Fruit fly (Drosophila melanogaster) whole organism, embryonic: ENCODE data around the gene CG31431.

Source experiments
- CG10267 ChIP-seq: fragments of 200-800 bp; sonication (Bioruptor generic); optimal IDR thresholded peaks from 2 replicates; lab custom pipeline; 2018; ENCODE audit warnings: missing biosample characterization, mild to moderate bottlenecking, missing genetic modification characterization, moderate library complexity
- CG14050 ChIP-seq: fragments of 200-800 bp; sonication (Bioruptor generic); IDR thresholded peaks from 3 replicates; pipeline ENCODE4 v1.3.6; 2022; ENCODE audit warnings: missing biosample characterization, missing genetic modification characterization
- CG15011 ChIP-seq: fragments of 200-800 bp; sonication (Bioruptor generic); optimal IDR thresholded peaks from 3 replicates; lab custom pipeline; 2018; ENCODE audit warnings: missing biosample characterization, mild to moderate bottlenecking, missing genetic modification characterization
- CG16815 ChIP-seq: fragments of 200-800 bp; sonication (Bioruptor generic); optimal IDR thresholded peaks from 3 replicates; lab custom pipeline; 2017; ENCODE audit warnings: missing biosample characterization, mild to moderate bottlenecking, missing genetic modification characterization
- CG16863 ChIP-seq: fragments of 200-800 bp; sonication (Bioruptor generic); optimal IDR thresholded peaks from 3 replicates; lab custom pipeline; 2016; ENCODE audit warnings: missing biosample characterization, missing genetic modification characterization
- CG17568 ChIP-seq: fragments of 200-800 bp; sonication (Bioruptor generic); optimal IDR thresholded peaks from 2 replicates; lab custom pipeline; 2018; ENCODE audit warnings: missing biosample characterization, mild to moderate bottlenecking, missing genetic modification characterization, moderate library complexity
- CG2202 ChIP-seq: fragments of 200-800 bp; sonication (Bioruptor generic); optimal IDR thresholded peaks from 2 replicates; lab custom pipeline; 2018; ENCODE audit warnings: missing biosample characterization, mild to moderate bottlenecking, missing genetic modification characterization
- CG33213 ChIP-seq: fragments of 200-800 bp; sonication (Bioruptor generic); optimal IDR thresholded peaks from 3 replicates; lab custom pipeline; 2016; ENCODE audit warnings: missing biosample characterization, missing genetic modification characterization
- CG4617 ChIP-seq: fragments of 200-800 bp; sonication (Bioruptor generic); optimal IDR thresholded peaks from 3 replicates; lab custom pipeline; 2016; ENCODE audit warnings: missing biosample characterization, missing genetic modification characterization, borderline replicate concordance
- CG4707 ChIP-seq: fragments of 200-800 bp; sonication (Bioruptor generic); optimal IDR thresholded peaks from 2 replicates; lab custom pipeline; 2018; ENCODE audit warnings: missing biosample characterization, mild to moderate bottlenecking, missing genetic modification characterization, moderate library complexity
- CG6683 ChIP-seq: fragments of 200-800 bp; sonication (Bioruptor generic); optimal IDR thresholded peaks from 2 replicates; lab custom pipeline; 2017; ENCODE audit warnings: missing biosample characterization, mild to moderate bottlenecking, missing genetic modification characterization, missing genetic modification reagents
- CG7357 ChIP-seq: fragments of 200-800 bp; sonication (Bioruptor generic); IDR thresholded peaks from 3 replicates; pipeline ENCODE4 v1.3.6; 2022; ENCODE audit warnings: missing biosample characterization, missing genetic modification characterization
- CG8359 ChIP-seq: fragments of 200-800 bp; sonication (Bioruptor generic); optimal IDR thresholded peaks from 2 replicates; lab custom pipeline; 2017; ENCODE audit warnings: missing biosample characterization, mild to moderate bottlenecking, missing genetic modification characterization, borderline replicate concordance
- CG9817 ChIP-seq: fragments of 200-800 bp; sonication (Bioruptor generic); optimal IDR thresholded peaks from 2 replicates; lab custom pipeline; 2018; ENCODE audit warnings: missing biosample characterization, mild to moderate bottlenecking, missing genetic modification characterization, moderate library complexity
- CkIIα-i1 ChIP-seq: fragments of 200-800 bp; sonication (Bioruptor generic); IDR thresholded peaks from 2 replicates; pipeline ENCODE4 v1.3.6; 2022; ENCODE audit warnings: missing biosample characterization, missing genetic modification characterization
- D19B ChIP-seq: fragments of 200-800 bp; sonication (Bioruptor generic); optimal IDR thresholded peaks from 2 replicates; lab custom pipeline; 2017; ENCODE audit warnings: missing biosample characterization, mild to moderate bottlenecking, missing genetic modification characterization
- Dll ChIP-seq: fragments of 200-800 bp; sonication (Bioruptor generic); IDR thresholded peaks from 4 replicates; pipeline ENCODE4 v1.3.6; 2022; ENCODE audit warnings: missing biosample characterization, missing genetic modification characterization; ENCODE audit not compliant: partially characterized antibody
- Drgx ChIP-seq: fragments of 200-800 bp; sonication (Bioruptor generic); IDR thresholded peaks from 2 replicates; pipeline ENCODE4 v1.3.6; 2022; ENCODE audit warnings: missing biosample characterization, missing genetic modification characterization
- Fer3 ChIP-seq: fragments of 200-800 bp; sonication (Bioruptor generic); optimal IDR thresholded peaks from 2 replicates; lab custom pipeline; 2018; ENCODE audit warnings: missing biosample characterization, mild to moderate bottlenecking, missing genetic modification characterization, moderate library complexity
- Gug ChIP-seq: fragments of 200-800 bp; sonication (Bioruptor generic); IDR thresholded peaks from 4 replicates; pipeline ENCODE4 v1.3.6; 2022; ENCODE audit warnings: missing biosample characterization, missing genetic modification characterization
- Hr78 ChIP-seq, 2 experiments: fragments of 200-800 bp in 1 of 2; fragments of >200 bp in 1 of 2; sonication (Bioruptor generic) in 1 of 2; optimal IDR thresholded peaks; 2 replicates each; lab custom pipeline; 2017 to 2019; ENCODE audit warnings: missing biosample characterization in 2 of 2, missing genetic modification characterization in 2 of 2, mild to moderate bottlenecking in 1 of 2, moderate library complexity in 1 of 2
- Lim3 ChIP-seq: fragments of 200-800 bp; sonication (Bioruptor generic); IDR thresholded peaks from 2 replicates; pipeline ENCODE4 v1.3.6; 2022; ENCODE audit warnings: missing biosample characterization, missing genetic modification characterization
- Mad ChIP-seq: fragments of 200-800 bp; sonication (Bioruptor generic); optimal IDR thresholded peaks from 2 replicates; lab custom pipeline; 2016; ENCODE audit warnings: missing biosample characterization, missing genetic modification characterization
- Myb ChIP-seq: fragments of 200-800 bp; sonication (Bioruptor generic); optimal IDR thresholded peaks from 2 replicates; lab custom pipeline; 2016; ENCODE audit warnings: missing biosample characterization, missing genetic modification characterization
- NfI ChIP-seq: fragments of 200-800 bp; sonication (Bioruptor generic); optimal IDR thresholded peaks from 3 replicates; lab custom pipeline; 2018; ENCODE audit warnings: missing biosample characterization, mild to moderate bottlenecking, missing genetic modification characterization, moderate library complexity
- Oaz ChIP-seq: fragments of 200-800 bp; sonication (Bioruptor generic); IDR thresholded peaks from 2 replicates; pipeline ENCODE4 v1.3.6; 2022; ENCODE audit warnings: missing biosample characterization, missing genetic modification characterization
- Optix ChIP-seq: fragments of 200-800 bp; sonication (Bioruptor generic); IDR thresholded peaks from 3 replicates; pipeline ENCODE4 v1.3.6; 2022; ENCODE audit warnings: missing biosample characterization, missing genetic modification characterization
- Poxn ChIP-seq: fragments of 200-800 bp; sonication (Bioruptor generic); IDR thresholded peaks from 2 replicates; pipeline ENCODE4 v1.3.6; 2022; ENCODE audit warnings: missing biosample characterization, missing genetic modification characterization
- Rx ChIP-seq: fragments of 200-800 bp; sonication (Bioruptor generic); IDR thresholded peaks from 2 replicates; pipeline ENCODE4 v1.3.6; 2022; ENCODE audit warnings: missing biosample characterization, missing genetic modification characterization
- Sox100B ChIP-seq: fragments of 200-800 bp; sonication (Bioruptor generic); optimal IDR thresholded peaks from 3 replicates; lab custom pipeline; 2018; ENCODE audit warnings: missing biosample characterization, mild to moderate bottlenecking, missing genetic modification characterization
- Usf ChIP-seq: fragments of 200-800 bp; sonication (Bioruptor generic); optimal IDR thresholded peaks from 2 replicates; lab custom pipeline; 2017; ENCODE audit warnings: missing genotype, missing biosample characterization, missing genetic modification characterization
- abd-A ChIP-seq: fragments of 200-800 bp; sonication (Bioruptor generic); optimal IDR thresholded peaks from 3 replicates; lab custom pipeline; 2019; ENCODE audit warnings: missing biosample characterization, mild to moderate bottlenecking, missing genetic modification characterization, moderate library complexity
- bab2 ChIP-seq: fragments of 200-800 bp; sonication (Bioruptor generic); optimal IDR thresholded peaks from 2 replicates; lab custom pipeline; 2016; ENCODE audit warnings: missing biosample characterization, missing genetic modification characterization
- bigmax ChIP-seq: fragments of 200-800 bp; sonication (Bioruptor generic); optimal IDR thresholded peaks from 2 replicates; lab custom pipeline; 2018; ENCODE audit warnings: missing biosample characterization, mild to moderate bottlenecking, missing genetic modification characterization
- btn ChIP-seq: fragments of 200-800 bp; sonication (Bioruptor generic); optimal IDR thresholded peaks from 2 replicates; lab custom pipeline; 2016; ENCODE audit warnings: missing biosample characterization, missing genetic modification characterization
- dan ChIP-seq: fragments of 200-800 bp; sonication (Bioruptor generic); IDR thresholded peaks from 2 replicates; pipeline ENCODE4 v1.3.6; 2022; ENCODE audit warnings: missing biosample characterization, missing genetic modification characterization
- gem ChIP-seq: fragments of 200-800 bp; sonication (Bioruptor generic); optimal IDR thresholded peaks from 2 replicates; lab custom pipeline; 2019; ENCODE audit warnings: missing biosample characterization, mild to moderate bottlenecking, missing genetic modification characterization, moderate library complexity
- hbn ChIP-seq: fragments of 200-800 bp; sonication (Bioruptor generic); IDR thresholded peaks from 2 replicates; pipeline ENCODE4 v1.3.6; 2022; ENCODE audit warnings: missing biosample characterization, missing genetic modification characterization; ENCODE audit not compliant: partially characterized antibody
- hkb ChIP-seq, 2 experiments: fragments of 200-800 bp in 1 of 2; fragments of >200 bp in 1 of 2; sonication (Bioruptor generic) in 1 of 2; IDR thresholded peaks in 1 of 2; optimal IDR thresholded peaks in 1 of 2; 2 replicates each; pipeline versions ENCODE4 v1.3.6 to Lab custom; 2017 to 2022; ENCODE audit warnings: missing biosample characterization in 1 of 2, missing genetic modification characterization in 1 of 2
- hth ChIP-seq: fragments of >200 bp; optimal IDR thresholded peaks from 2 replicates; lab custom pipeline; 2017; ENCODE audit warnings: inconsistent platforms
- maf-S ChIP-seq: fragments of 200-800 bp; sonication (Bioruptor generic); optimal IDR thresholded peaks from 2 replicates; lab custom pipeline; 2016; ENCODE audit warnings: missing biosample characterization, missing genetic modification characterization
- nau ChIP-seq: fragments of 200-800 bp; sonication (Bioruptor generic); optimal IDR thresholded peaks from 3 replicates; lab custom pipeline; 2017; ENCODE audit warnings: missing biosample characterization, mild to moderate bottlenecking, missing genetic modification characterization, missing genetic modification reagents
- nmo ChIP-seq: fragments of 200-800 bp; sonication (Bioruptor generic); optimal IDR thresholded peaks from 2 replicates; lab custom pipeline; 2018; ENCODE audit warnings: missing biosample characterization, mild to moderate bottlenecking, missing genetic modification characterization, moderate library complexity
- sima ChIP-seq: fragments of 200-800 bp; sonication (Bioruptor generic); optimal IDR thresholded peaks from 2 replicates; lab custom pipeline; 2016; ENCODE audit warnings: missing biosample characterization, missing genetic modification characterization
- sna ChIP-seq: fragments of 200-800 bp; sonication (Bioruptor generic); IDR thresholded peaks from 2 replicates; pipeline ENCODE4 v1.3.6; 2022; ENCODE audit warnings: missing biosample characterization, missing genetic modification characterization; ENCODE audit not compliant: partially characterized antibody
- trh ChIP-seq: fragments of 200-800 bp; sonication (Bioruptor generic); optimal IDR thresholded peaks from 2 replicates; lab custom pipeline; 2016; ENCODE audit warnings: missing biosample characterization, missing genetic modification characterization
- vvl ChIP-seq: fragments of 200-800 bp; sonication (Bioruptor generic); IDR thresholded peaks from 2 replicates; pipeline ENCODE4 v1.3.6; 2022; ENCODE audit warnings: missing biosample characterization, missing genetic modification characterization
- wor ChIP-seq: fragments of 200-800 bp; sonication (Bioruptor generic); IDR thresholded peaks from 2 replicates; pipeline ENCODE4 v1.3.6; 2022; ENCODE audit warnings: missing biosample characterization, missing genetic modification characterization
- zen ChIP-seq: fragments of 200-800 bp; sonication (Bioruptor generic); optimal IDR thresholded peaks from 3 replicates; lab custom pipeline; 2018; ENCODE audit warnings: missing biosample characterization, mild to moderate bottlenecking, missing genetic modification characterization, moderate library complexity
- zfh2 ChIP-seq: fragments of 200-800 bp; sonication (Bioruptor generic); optimal IDR thresholded peaks from 2 replicates; lab custom pipeline; 2016; ENCODE audit warnings: missing biosample characterization, missing genetic modification characterization

The CG31431 gene

dm6 chr3R:21849988-21850460, 20.5 kb upstream of the CG31431 start (continued):
- TF ChIP-seq Gug (GFP tag; lab: Robert Waterston, UW), result 0 out of 4 replicates have a peak, but pooled peaks have one; percentile 36
- TF ChIP-seq CkIIα-i1 (GFP tag; lab: Robert Waterston, UW), result no peak
- TF ChIP-seq CG10267 (tag; lab: Kevin White, UChicago), result peak; percentile 0
- TF ChIP-seq nmo, result peak; percentile 36
- no peak for TF ChIP-seq CG2202 (tag; lab: Kevin White, UChicago)
- peak; percentile 60 for TF ChIP-seq CG16863 (GFP tag; lab: Kevin White, UChicago)
- no peak for TF ChIP-seq CG15011 (GFP tag; lab: Kevin White, UChicago)
- TF ChIP-seq abd-A, result no peak
- peak; percentile 22 for TF ChIP-seq Sox100B (GFP tag; lab: Kevin White, UChicago)
- peak; percentile 23 for TF ChIP-seq zen (tag; lab: Kevin White, UChicago)
- no peak for TF ChIP-seq Myb (GFP tag; lab: Kevin White, UChicago)
- no peak for TF ChIP-seq sna (GFP tag; lab: Robert Waterston, UW)
- TF ChIP-seq CG33213 (GFP tag; lab: Kevin White, UChicago), result no peak
- no peak for TF ChIP-seq CG4617 (GFP tag; lab: Kevin White, UChicago)
- TF ChIP-seq CG14050 (GFP tag; lab: Robert Waterston, UW), result no peak
- peak; percentile 43 for TF ChIP-seq gem (tag; lab: Kevin White, UChicago)
- no peak for TF ChIP-seq wor (GFP tag; lab: Robert Waterston, UW)
- no peak for TF ChIP-seq maf-S
- TF ChIP-seq hkb (optimal IDR thresholded peaks at IDR 0.05; lab: Kevin White, UChicago), result no peak
- TF ChIP-seq hkb (GFP tag; IDR thresholded peaks at IDR 0.05; lab: Robert Waterston, UW), result no peak
- no peak for TF ChIP-seq CG6683
- TF ChIP-seq hbn (GFP tag; lab: Robert Waterston, UW), result no peak
- TF ChIP-seq CG17568 (GFP tag; lab: Kevin White, UChicago), result no peak
- TF ChIP-seq Rx (GFP tag; lab: Robert Waterston, UW), result 0 out of 2 replicates have a peak, but pooled peaks have one; percentile 3
- TF ChIP-seq Poxn (GFP tag; lab: Robert Waterston, UW), result no peak
- peak in 1 of 2 experiments; percentile 26 for TF ChIP-seq Hr78 (GFP tag; optimal IDR thresholded peaks at IDR 0.05; lab: Kevin White, UChicago)
- TF ChIP-seq Lim3 (GFP tag; lab: Robert Waterston, UW), result no peak
- TF ChIP-seq bigmax (GFP tag; lab: Kevin White, UChicago), result no peak
- TF ChIP-seq nau (GFP tag; lab: Kevin White, UChicago), result no peak
- TF ChIP-seq Oaz (GFP tag; lab: Robert Waterston, UW), result no peak
- TF ChIP-seq zfh2, result no peak
- peak; percentile 23 for TF ChIP-seq Usf
- no peak for TF ChIP-seq Fer3 (tag; lab: Kevin White, UChicago)
- TF ChIP-seq sima (GFP tag; lab: Kevin White, UChicago), result no peak
- TF ChIP-seq trh, result no peak
- no peak for TF ChIP-seq dan (GFP tag; lab: Robert Waterston, UW)
- no peak for TF ChIP-seq CG8359 (GFP tag; lab: Kevin White, UChicago)
- peak; percentile 7 for TF ChIP-seq CG4707 (GFP tag; lab: Kevin White, UChicago)
- TF ChIP-seq CG7357 (GFP tag; lab: Robert Waterston, UW), result 0 out of 3 replicates have a peak, but pooled peaks have one; percentile 13
- TF ChIP-seq D19B, result no peak
- no peak for TF ChIP-seq Drgx (GFP tag; lab: Robert Waterston, UW)
- TF ChIP-seq btn, result no peak
- peak; percentile 8 for TF ChIP-seq NfI (GFP tag; lab: Kevin White, UChicago)
- peak; percentile 53; the same call in 1 of the 2 replicates for TF ChIP-seq vvl
- TF ChIP-seq Dll (GFP tag; lab: Robert Waterston, UW), result no peak
- TF ChIP-seq hth, result no peak
- peak; percentile 47 for TF ChIP-seq CG16815
- no peak for TF ChIP-seq Optix (GFP tag; lab: Robert Waterston, UW)
- peak; percentile 29 for TF ChIP-seq bab2
- TF ChIP-seq Mad (GFP tag; lab: Kevin White, UChicago), result no peak
- no peak for TF ChIP-seq CG9817 (tag; lab: Kevin White, UChicago)
